Fruit fly (Drosophila melanogaster) Kc167 (cell line): ENCODE results near the gene CG13984.

Experiments used
- Sin3A ChIP-seq: fragments of >200 bp; optimal IDR thresholded peaks from 2 replicates; lab custom pipeline; 2018; ENCODE audit warnings: missing external identifiers
- h ChIP-seq: fragments of >200 bp; optimal IDR thresholded peaks from 3 replicates; lab custom pipeline; 2018; ENCODE audit warnings: missing external identifiers
- insv ChIP-seq: fragments of >200 bp; optimal IDR thresholded peaks from 3 replicates; lab custom pipeline; 2018; ENCODE audit warnings: missing external identifiers
- psq ChIP-seq: fragments of >200 bp; optimal IDR thresholded peaks from 2 replicates; lab custom pipeline; 2017; ENCODE audit warnings: missing external identifiers

dm6 chr2L:6306895-6307294 is 1.7 kb upstream of the CG13984 start:
- TF ChIP-seq Sin3A (lab: Kevin White, UChicago) (no peak), psq (lab: Kevin White, UChicago) (no peak), h (no peak), insv (lab: Kevin White, UChicago) (no peak)
